Fruit fly (Drosophila melanogaster) whole organism, embryonic: ENCODE results near the gene sau.

Source experiments
- Aef1 ChIP-seq: fragments of 200-800 bp; sonication (Bioruptor generic); IDR thresholded peaks from 3 replicates; pipeline ENCODE4 v1.3.6; 2022; ENCODE audit warnings: missing biosample characterization, missing genetic modification characterization
- B-H2 ChIP-seq: fragments of 200-800 bp; sonication (Bioruptor generic); optimal IDR thresholded peaks from 2 replicates; lab custom pipeline; 2018; ENCODE audit warnings: missing biosample characterization, mild to moderate bottlenecking, missing genetic modification characterization
- BEAF-32 ChIP-seq: fragments of 200-800 bp; sonication (Bioruptor generic); optimal IDR thresholded peaks from 3 replicates; lab custom pipeline; 2017; ENCODE audit warnings: missing biosample characterization, missing genetic modification characterization, mild to moderate bottlenecking, moderate library complexity, missing genetic modification reagents
- Bgb ChIP-seq: fragments of 200-800 bp; sonication (Bioruptor generic); IDR thresholded peaks from 2 replicates; pipeline ENCODE4 v1.3.6; 2022; ENCODE audit warnings: missing biosample characterization, missing genetic modification characterization; ENCODE audit not compliant: partially characterized antibody
- CG10147 ChIP-seq: fragments of 200-800 bp; sonication (Bioruptor generic); optimal IDR thresholded peaks from 2 replicates; lab custom pipeline; 2019; ENCODE audit warnings: missing biosample characterization, mild to moderate bottlenecking, missing genetic modification characterization, moderate library complexity
- CG10979 ChIP-seq: fragments of 200-800 bp; sonication (Bioruptor generic); optimal IDR thresholded peaks from 2 replicates; lab custom pipeline; 2018; ENCODE audit warnings: missing biosample characterization, mild to moderate bottlenecking, missing genetic modification characterization, moderate library complexity
- CG12659 ChIP-seq: fragments of 200-800 bp; sonication (Bioruptor generic); optimal IDR thresholded peaks from 3 replicates; lab custom pipeline; 2017; ENCODE audit warnings: mild to moderate bottlenecking, missing biosample characterization, missing genetic modification reagents, missing genetic modification characterization
- CG13123 ChIP-seq: fragments of 200-800 bp; sonication (Bioruptor generic); optimal IDR thresholded peaks from 2 replicates; lab custom pipeline; 2016; ENCODE audit warnings: missing biosample characterization, missing genetic modification characterization
- CG16813 ChIP-seq: fragments of 200-800 bp; sonication (Bioruptor generic); IDR thresholded peaks from 3 replicates; pipeline ENCODE4 v1.3.6; 2022; ENCODE audit warnings: missing biosample characterization, missing genetic modification characterization; ENCODE audit not compliant: partially characterized antibody
- CG17361 ChIP-seq: fragments of 200-800 bp; sonication (Bioruptor generic); IDR thresholded peaks from 3 replicates; pipeline ENCODE4 v1.3.6; 2022; ENCODE audit warnings: missing biosample characterization, missing genetic modification characterization
- CG17802 ChIP-seq: fragments of 200-800 bp; sonication (Bioruptor generic); optimal IDR thresholded peaks from 2 replicates; lab custom pipeline; 2018; ENCODE audit warnings: missing biosample characterization, mild to moderate bottlenecking, missing genetic modification characterization, moderate library complexity
- CG18764 ChIP-seq: fragments of 200-800 bp; sonication (Bioruptor generic); optimal IDR thresholded peaks from 3 replicates; lab custom pipeline; 2016; ENCODE audit warnings: missing biosample characterization, missing genetic modification characterization
- CG31388 ChIP-seq: fragments of 200-800 bp; sonication (Bioruptor generic); optimal IDR thresholded peaks from 2 replicates; lab custom pipeline; 2016; ENCODE audit warnings: missing biosample characterization, missing genetic modification characterization
- CG3281 ChIP-seq: fragments of 200-800 bp; sonication (Bioruptor generic); optimal IDR thresholded peaks from 3 replicates; lab custom pipeline; 2017; ENCODE audit warnings: missing biosample characterization, mild to moderate bottlenecking, missing genetic modification characterization
- CG4360 ChIP-seq: fragments of 200-800 bp; sonication (Bioruptor generic); IDR thresholded peaks from 2 replicates; pipeline ENCODE4 v1.3.6; 2022; ENCODE audit warnings: missing biosample characterization, missing genetic modification characterization
- CG4707 ChIP-seq: fragments of 200-800 bp; sonication (Bioruptor generic); optimal IDR thresholded peaks from 2 replicates; lab custom pipeline; 2018; ENCODE audit warnings: missing biosample characterization, mild to moderate bottlenecking, missing genetic modification characterization, moderate library complexity
- CG6791 ChIP-seq: fragments of 200-800 bp; sonication (Bioruptor generic); IDR thresholded peaks from 3 replicates; pipeline ENCODE4 v1.3.6; 2022; ENCODE audit warnings: missing biosample characterization, missing genetic modification characterization; ENCODE audit not compliant: partially characterized antibody
- CG7556 ChIP-seq: fragments of 200-800 bp; sonication (Bioruptor generic); optimal IDR thresholded peaks from 2 replicates; lab custom pipeline; 2017; ENCODE audit warnings: missing biosample characterization, mild to moderate bottlenecking, missing genetic modification characterization
- CG8359 ChIP-seq: fragments of 200-800 bp; sonication (Bioruptor generic); optimal IDR thresholded peaks from 2 replicates; lab custom pipeline; 2017; ENCODE audit warnings: missing biosample characterization, mild to moderate bottlenecking, missing genetic modification characterization, borderline replicate concordance
- Dbx ChIP-seq: fragments of 200-800 bp; sonication (Bioruptor generic); IDR thresholded peaks from 3 replicates; pipeline ENCODE4 v1.3.6; 2022; ENCODE audit warnings: missing biosample characterization, missing genetic modification characterization
- Gug ChIP-seq: fragments of 200-800 bp; sonication (Bioruptor generic); IDR thresholded peaks from 4 replicates; pipeline ENCODE4 v1.3.6; 2022; ENCODE audit warnings: missing biosample characterization, missing genetic modification characterization
- Lpt ChIP-seq: fragments of >200 bp; optimal IDR thresholded peaks from 2 replicates; lab custom pipeline; 2018; ENCODE audit warnings: missing biosample characterization, missing genetic modification characterization
- MTF-1 ChIP-seq: fragments of 200-800 bp; sonication (Bioruptor generic); optimal IDR thresholded peaks from 2 replicates; lab custom pipeline; 2018; ENCODE audit warnings: missing biosample characterization, mild to moderate bottlenecking, missing genetic modification characterization, borderline replicate concordance
- NC2α ChIP-seq: fragments of 200-800 bp; sonication (Bioruptor generic); optimal IDR thresholded peaks from 2 replicates; lab custom pipeline; 2016; ENCODE audit warnings: missing biosample characterization, missing genetic modification characterization
- Taf1 ChIP-seq: fragments of 200-800 bp; sonication (Bioruptor generic); IDR thresholded peaks from 2 replicates; pipeline ENCODE4 v1.3.6; 2022; ENCODE audit warnings: missing biosample characterization, missing genetic modification characterization
- Trl ChIP-seq, 3 experiments: fragments of >200 bp in 2 of 3; fragments of 200-800 bp in 1 of 3; sonication (Bioruptor generic) in 1 of 3; optimal IDR thresholded peaks; 2 replicates in 1 of 3; 3 replicates in 2 of 3; lab custom pipeline; 2016 to 2017; ENCODE audit warnings: missing biosample characterization in 1 of 3, missing genetic modification characterization in 1 of 3
- ab ChIP-seq: fragments of 200-800 bp; sonication (Bioruptor generic); optimal IDR thresholded peaks from 2 replicates; lab custom pipeline; 2016; ENCODE audit warnings: missing biosample characterization, missing genetic modification characterization
- aop ChIP-seq: fragments of 200-800 bp; sonication (Bioruptor generic); IDR thresholded peaks from 2 replicates; pipeline ENCODE4 v1.3.6; 2022; ENCODE audit warnings: missing biosample characterization, missing genetic modification characterization
- ap ChIP-seq: fragments of 200-800 bp; sonication (Bioruptor generic); IDR thresholded peaks from 2 replicates; pipeline ENCODE4 v1.3.6; 2022; ENCODE audit warnings: missing biosample characterization, missing genetic modification characterization
- ato ChIP-seq: fragments of 200-800 bp; sonication (Bioruptor generic); IDR thresholded peaks from 2 replicates; pipeline ENCODE4 v1.3.6; 2022; ENCODE audit warnings: missing biosample characterization, missing genetic modification characterization; ENCODE audit not compliant: partially characterized antibody
- dan ChIP-seq: fragments of 200-800 bp; sonication (Bioruptor generic); IDR thresholded peaks from 2 replicates; pipeline ENCODE4 v1.3.6; 2022; ENCODE audit warnings: missing biosample characterization, missing genetic modification characterization
- dimm ChIP-seq: fragments of 200-800 bp; sonication (Bioruptor generic); IDR thresholded peaks from 2 replicates; pipeline ENCODE4 v1.3.6; 2022; ENCODE audit warnings: missing biosample characterization, missing genetic modification characterization
- eyg ChIP-seq: fragments of 200-800 bp; sonication (Bioruptor generic); optimal IDR thresholded peaks from 3 replicates; lab custom pipeline; 2016; ENCODE audit warnings: missing biosample characterization, missing genetic modification characterization
- gcm ChIP-seq: fragments of 200-800 bp; sonication (Bioruptor generic); optimal IDR thresholded peaks from 2 replicates; lab custom pipeline; 2019; ENCODE audit warnings: missing biosample characterization, mild to moderate bottlenecking, missing genetic modification characterization, moderate library complexity
- her ChIP-seq: fragments of 200-800 bp; sonication (Bioruptor generic); optimal IDR thresholded peaks from 2 replicates; lab custom pipeline; 2016; ENCODE audit warnings: missing biosample characterization, missing genetic modification characterization
- kah ChIP-seq: fragments of 200-800 bp; sonication (Bioruptor generic); optimal IDR thresholded peaks from 2 replicates; lab custom pipeline; 2018; ENCODE audit warnings: missing biosample characterization, mild to moderate bottlenecking, missing genetic modification characterization
- kni ChIP-seq: fragments of 200-800 bp; sonication (Bioruptor generic); optimal IDR thresholded peaks from 3 replicates; lab custom pipeline; 2017; ENCODE audit warnings: mild to moderate bottlenecking, missing biosample characterization, missing genetic modification reagents, missing genetic modification characterization
- nmo ChIP-seq: fragments of 200-800 bp; sonication (Bioruptor generic); optimal IDR thresholded peaks from 2 replicates; lab custom pipeline; 2018; ENCODE audit warnings: missing biosample characterization, mild to moderate bottlenecking, missing genetic modification characterization, moderate library complexity
- onecut ChIP-seq: fragments of 200-800 bp; sonication (Bioruptor generic); IDR thresholded peaks from 2 replicates; pipeline ENCODE4 v1.3.6; 2022; ENCODE audit warnings: missing biosample characterization, missing genetic modification characterization
- otp ChIP-seq: fragments of 200-800 bp; sonication (Bioruptor generic); IDR thresholded peaks from 3 replicates; pipeline ENCODE4, ENCODE4 v1.3.6; 2022; ENCODE audit warnings: missing biosample characterization, missing genetic modification characterization
- pum ChIP-seq: fragments of 200-800 bp; sonication (Bioruptor generic); optimal IDR thresholded peaks from 2 replicates; lab custom pipeline; 2016; ENCODE audit warnings: missing biosample characterization, missing genetic modification characterization
- pzg ChIP-seq: fragments of 200-800 bp; sonication (Bioruptor generic); optimal IDR thresholded peaks from 3 replicates; lab custom pipeline; 2018; ENCODE audit warnings: missing biosample characterization, mild to moderate bottlenecking, missing genetic modification characterization, moderate library complexity
- run ChIP-seq: fragments of 200-800 bp; sonication (Bioruptor generic); optimal IDR thresholded peaks from 3 replicates; lab custom pipeline; 2018; ENCODE audit warnings: missing biosample characterization, mild to moderate bottlenecking, missing genetic modification characterization
- sens-2 ChIP-seq: fragments of 200-800 bp; sonication (Bioruptor generic); IDR thresholded peaks from 2 replicates; pipeline ENCODE4 v1.3.6; 2022; ENCODE audit warnings: missing biosample characterization, missing genetic modification characterization
- tup ChIP-seq: fragments of 200-800 bp; sonication (Bioruptor generic); optimal IDR thresholded peaks from 2 replicates; lab custom pipeline; 2016; ENCODE audit warnings: missing biosample characterization, mild to moderate bottlenecking, missing genetic modification characterization, moderate library complexity
- twi ChIP-seq: fragments of 200-800 bp; optimal IDR thresholded peaks from 2 replicates; lab custom pipeline; 2019; ENCODE audit warnings: missing biosample characterization, mild to moderate bottlenecking, missing genetic modification characterization, moderate library complexity
- tx ChIP-seq: fragments of 200-800 bp; sonication (Bioruptor generic); optimal IDR thresholded peaks from 2 replicates; lab custom pipeline; 2016; ENCODE audit warnings: missing biosample characterization, missing genetic modification characterization
- wdn ChIP-seq: fragments of 200-800 bp; sonication (Bioruptor generic); IDR thresholded peaks from 2 replicates; pipeline ENCODE4 v1.3.6; 2022; ENCODE audit warnings: missing biosample characterization, missing genetic modification characterization
- zfh2 ChIP-seq: fragments of 200-800 bp; sonication (Bioruptor generic); optimal IDR thresholded peaks from 2 replicates; lab custom pipeline; 2016; ENCODE audit warnings: missing biosample characterization, missing genetic modification characterization

Gene sau

DNA sequence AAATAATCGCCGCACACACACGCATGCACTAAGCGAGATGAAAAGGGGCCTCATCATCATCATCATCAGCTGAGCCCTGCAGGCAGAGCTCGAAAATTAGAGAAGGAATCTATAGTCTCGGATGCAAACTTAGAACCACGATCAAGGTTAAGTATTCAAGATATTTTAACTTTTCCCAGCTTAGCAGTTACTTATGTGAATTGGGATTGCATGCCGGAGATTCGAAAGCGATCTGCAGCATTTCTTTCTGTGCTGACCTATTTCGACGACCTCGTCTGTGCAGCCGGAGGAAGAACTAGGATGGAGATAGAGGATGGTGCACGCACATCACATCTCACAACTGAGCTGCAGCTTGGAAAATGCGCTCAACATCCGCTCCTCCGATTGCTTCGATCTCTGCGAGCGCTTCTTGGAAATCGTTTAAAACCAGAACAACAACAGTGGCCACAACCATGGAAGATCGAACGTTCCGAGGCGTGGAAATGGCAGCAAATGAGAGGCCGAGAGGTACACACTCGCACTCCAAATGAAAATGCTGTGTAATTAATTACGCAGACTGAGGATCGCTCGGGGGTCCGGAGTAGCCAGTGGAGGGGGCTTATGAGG is 43.3 kb upstream of the sau start (continued):
- TF ChIP-seq wdn (GFP tag; lab: Robert Waterston, UW) (no peak), CG17802 (tag; lab: Kevin White, UChicago) (no peak), BEAF-32 (GFP tag; lab: Kevin White, UChicago) (no peak), MTF-1 (GFP tag; lab: Kevin White, UChicago) (peak; percentile 50), Dbx (GFP tag; lab: Robert Waterston, UW) (no peak), pum (peak; percentile 63), tup (GFP tag; lab: Kevin White, UChicago) (peak; percentile 35), Bgb (no peak), ap (GFP tag; lab: Robert Waterston, UW) (no peak), Taf1 (no peak), Trl (optimal IDR thresholded peaks at IDR 0.05; lab: Kevin White, UChicago) (no peak), Trl (GFP tag; optimal IDR thresholded peaks at IDR 0.05; lab: Kevin White, UChicago) (peak; percentile 76), kni (GFP tag; lab: Kevin White, UChicago) (peak; percentile 20), Aef1 (GFP tag; lab: Robert Waterston, UW) (no peak), NC2α (GFP tag; lab: Kevin White, UChicago) (peak; percentile 62), CG8359 (peak; percentile 74), eyg (GFP tag; lab: Kevin White, UChicago) (no peak), CG13123 (GFP tag; lab: Kevin White, UChicago) (no peak), dan (GFP tag; lab: Robert Waterston, UW) (peak; percentile 89), ato (GFP tag; lab: Robert Waterston, UW) (no peak), CG6791 (no peak), CG10979 (peak; percentile 88), gcm (GFP tag; lab: Kevin White, UChicago) (peak; percentile 75), ab (GFP tag; lab: Kevin White, UChicago) (no peak), twi (tag; lab: Kevin White, UChicago) (no peak), nmo (GFP tag; lab: Kevin White, UChicago) (peak; percentile 67), CG18764 (GFP tag; lab: Kevin White, UChicago) (peak; percentile 35), CG4360 (GFP tag; lab: Robert Waterston, UW) (peak; percentile 49), CG4707 (GFP tag; lab: Kevin White, UChicago) (peak; percentile 44), aop (GFP tag; lab: Robert Waterston, UW) (peak; percentile 65), onecut (peak; percentile 63), CG7556 (peak; percentile 64), B-H2 (GFP tag; lab: Kevin White, UChicago) (no peak), Lpt (GFP tag; lab: Kevin White, UChicago) (no peak), sens-2 (GFP tag; lab: Robert Waterston, UW) (peak; percentile 68; the same call in 1 of the 2 replicates), run (tag; lab: Kevin White, UChicago) (no peak), CG12659 (GFP tag; lab: Kevin White, UChicago) (no peak), CG17361 (GFP tag; lab: Robert Waterston, UW) (peak; percentile 66; the same call in 2 of the 3 replicates), her (GFP tag; lab: Kevin White, UChicago) (peak; percentile 48), zfh2 (no peak), Gug (GFP tag; lab: Robert Waterston, UW) (peak; percentile 63; the same call in 2 of the 4 replicates), CG3281 (no peak), otp (GFP tag; lab: Robert Waterston, UW) (peak; percentile 86), pzg (GFP tag; lab: Kevin White, UChicago) (no peak), kah (no peak), CG10147 (GFP tag; lab: Kevin White, UChicago) (no peak), CG31388 (no peak), dimm (no peak), tx (GFP tag; lab: Kevin White, UChicago) (peak; percentile 37), CG16813 (GFP tag; lab: Robert Waterston, UW) (no peak)
